Worm (Caenorhabditis elegans) whole organism, young adult: ENCODE data around the gene unk-1.

Experiments used
- B0019.2 ChIP-seq: fragments of 200-800 bp; sonication (Bioruptor generic); conservative IDR thresholded peaks from 2 replicates; pipeline ENCODE4 v1.3.6; 2022; ENCODE audit warnings: missing genetic modification reagents, missing genetic modification characterization, missing compliant biosample characterization
- C06A6.2 ChIP-seq: fragments of 200-800 bp; sonication (Bioruptor generic); conservative IDR thresholded peaks from 2 replicates; pipeline ENCODE4 v1.3.6; 2022; ENCODE audit warnings: missing genetic modification characterization, missing compliant biosample characterization
- C17E4.6 ChIP-seq: fragments of 200-800 bp; sonication (Bioruptor generic); IDR thresholded peaks from 2 replicates; pipeline ENCODE4 v1.3.6; 2022; ENCODE audit warnings: missing genetic modification reagents, missing genetic modification characterization, missing compliant biosample characterization
- D2030.7 ChIP-seq: fragments of 200-800 bp; sonication (Bioruptor generic); IDR thresholded peaks from 2 replicates; pipeline ENCODE4 v1.3.6; 2022; ENCODE audit warnings: missing genetic modification reagents, missing genetic modification characterization, missing compliant biosample characterization
- F37B4.10 ChIP-seq: fragments of 200-800 bp; sonication (Bioruptor generic); IDR thresholded peaks from 2 replicates; pipeline ENCODE4 v1.3.6; 2022; ENCODE audit warnings: missing genetic modification characterization, missing compliant biosample characterization
- F39B2.1 ChIP-seq: fragments of 200-800 bp; sonication (Bioruptor generic); IDR thresholded peaks from 2 replicates; pipeline ENCODE4 v1.3.6; 2022; ENCODE audit warnings: missing genetic modification reagents, missing genetic modification characterization, missing compliant biosample characterization
- F52B5.7 ChIP-seq: sonication (generic microtip); optimal IDR thresholded peaks from 2 replicates; lab custom pipeline; 2016; ENCODE audit warnings: mild to moderate bottlenecking, missing genetic modification characterization, missing compliant biosample characterization
- K11D2.4 ChIP-seq: fragments of 200-800 bp; sonication (Bioruptor generic); IDR thresholded peaks from 2 replicates; pipeline ENCODE4 v1.3.6; 2022; ENCODE audit warnings: missing genetic modification reagents, missing genetic modification characterization, missing compliant biosample characterization
- K12H6.12 ChIP-seq: fragments of 200-800 bp; sonication (Bioruptor generic); optimal IDR thresholded peaks from 2 replicates; lab custom pipeline; 2018; ENCODE audit warnings: mild to moderate bottlenecking, missing genetic modification characterization, missing compliant biosample characterization
- Y53F4B.3 ChIP-seq: fragments of 200-800 bp; sonication (Bioruptor generic); IDR thresholded peaks from 2 replicates; pipeline ENCODE4 v1.3.6; 2022; ENCODE audit warnings: missing genetic modification reagents, missing genetic modification characterization, missing compliant biosample characterization
- Y56A3A.18 ChIP-seq: fragments of 200-800 bp; sonication (Bioruptor generic); IDR thresholded peaks from 2 replicates; pipeline ENCODE4 v1.3.6; 2022; ENCODE audit warnings: missing genetic modification reagents, missing genetic modification characterization, missing compliant biosample characterization
- Y79H2A.3 ChIP-seq: fragments of 200-800 bp; sonication (Bioruptor generic); conservative IDR thresholded peaks from 2 replicates; pipeline ENCODE4 v1.3.6; 2022; ENCODE audit warnings: missing genetic modification reagents, missing genetic modification characterization, missing compliant biosample characterization
- Y95B8A.8 ChIP-seq: fragments of 200-800 bp; sonication (Bioruptor generic); IDR thresholded peaks from 2 replicates; pipeline ENCODE4 v1.3.6; 2022; ENCODE audit warnings: missing genetic modification reagents, missing genetic modification characterization, missing compliant biosample characterization
- akir-1 ChIP-seq: fragments of 200-800 bp; sonication (Bioruptor generic); optimal IDR thresholded peaks from 2 replicates; lab custom pipeline; 2018; ENCODE audit warnings: mild to moderate bottlenecking, missing genetic modification characterization, moderate library complexity, missing compliant biosample characterization
- ama-1 ChIP-seq, 3 experiments: fragments of 150-350 bp in 1 of 3; sonication (generic microtip) in 2 of 3; optimal IDR thresholded peaks; 2 replicates each; lab custom pipeline; 2014 to 2018; ENCODE audit warnings: missing biosample characterization in 2 of 3, missing genetic modification characterization in 2 of 3, missing genetic modification reagents in 2 of 3
- aptf-2 ChIP-seq: fragments of 200-800 bp; sonication (Bioruptor generic); conservative IDR thresholded peaks from 2 replicates; pipeline ENCODE4 v1.3.6; 2022; ENCODE audit warnings: missing genetic modification reagents, missing genetic modification characterization, missing compliant biosample characterization
- aptf-3 ChIP-seq: fragments of 200-800 bp; sonication (Bioruptor generic); IDR thresholded peaks from 2 replicates; pipeline ENCODE4 v1.3.6; 2022; ENCODE audit warnings: missing genetic modification characterization, missing compliant biosample characterization
- attf-3 ChIP-seq: fragments of 200-800 bp; sonication (Bioruptor generic); conservative IDR thresholded peaks from 2 replicates; pipeline ENCODE4 v1.3.6; 2022; ENCODE audit warnings: missing genetic modification reagents, missing genetic modification characterization, missing compliant biosample characterization
- attf-6 ChIP-seq: fragments of 200-800 bp; sonication (Bioruptor generic); IDR thresholded peaks from 2 replicates; pipeline ENCODE4 v1.3.6; 2022; ENCODE audit warnings: missing genetic modification reagents, missing genetic modification characterization, missing compliant biosample characterization
- ccch-3 ChIP-seq: fragments of 200-800 bp; sonication (Bioruptor generic); optimal IDR thresholded peaks from 2 replicates; lab custom pipeline; 2018; ENCODE audit warnings: mild to moderate bottlenecking, missing genetic modification characterization, missing compliant biosample characterization
- cebp-2 ChIP-seq: fragments of 200-800 bp; sonication (Bioruptor generic); IDR thresholded peaks from 2 replicates; pipeline ENCODE4 v1.3.6; 2022; ENCODE audit warnings: missing genetic modification characterization, missing compliant biosample characterization
- ceh-40 ChIP-seq: fragments of 200-800 bp; sonication (Bioruptor generic); IDR thresholded peaks from 2 replicates; pipeline ENCODE4 v1.3.6; 2022; ENCODE audit warnings: missing genetic modification characterization, missing compliant biosample characterization
- ceh-91 ChIP-seq: fragments of 200-800 bp; sonication (Bioruptor generic); IDR thresholded peaks from 2 replicates; pipeline ENCODE4 v1.3.6; 2022; ENCODE audit warnings: missing genetic modification reagents, missing genetic modification characterization, missing compliant biosample characterization
- die-1 ChIP-seq: sonication (generic microtip); optimal IDR thresholded peaks from 2 replicates; lab custom pipeline; 2016; ENCODE audit warnings: missing genotype, mild to moderate bottlenecking, missing genetic modification characterization, missing compliant biosample characterization
- dpff-1 ChIP-seq: sonication (generic microtip); optimal IDR thresholded peaks from 2 replicates; lab custom pipeline; 2017; ENCODE audit warnings: mild to moderate bottlenecking, missing genetic modification characterization, missing compliant biosample characterization
- egl-18 ChIP-seq: fragments of 200-800 bp; sonication (Bioruptor generic); IDR thresholded peaks from 2 replicates; pipeline ENCODE4 v1.3.6; 2022; ENCODE audit warnings: missing genetic modification reagents, missing genetic modification characterization, missing compliant biosample characterization
- hmg-20 ChIP-seq: fragments of 200-800 bp; sonication (Bioruptor generic); IDR thresholded peaks from 2 replicates; pipeline ENCODE4 v1.3.6; 2022; ENCODE audit warnings: missing genetic modification reagents, missing genetic modification characterization, missing compliant biosample characterization
- let-526 ChIP-seq: fragments of 200-800 bp; sonication (Bioruptor generic); IDR thresholded peaks from 2 replicates; pipeline ENCODE4 v1.3.6; 2022; ENCODE audit warnings: missing genetic modification reagents, missing genetic modification characterization, missing compliant biosample characterization
- lin-26 ChIP-seq: fragments of 200-800 bp; sonication (Bioruptor generic); IDR thresholded peaks from 2 replicates; pipeline ENCODE4 v1.3.6; 2022; ENCODE audit warnings: missing genetic modification reagents, missing genetic modification characterization, missing compliant biosample characterization
- lir-1 ChIP-seq: fragments of 200-800 bp; sonication (Bioruptor generic); conservative IDR thresholded peaks from 2 replicates; pipeline ENCODE4 v1.3.6; 2022; ENCODE audit warnings: missing genetic modification reagents, missing genetic modification characterization, missing compliant biosample characterization
- lsl-1 ChIP-seq: fragments of 200-800 bp; sonication (Bioruptor generic); optimal IDR thresholded peaks from 2 replicates; lab custom pipeline; 2018; ENCODE audit warnings: mild to moderate bottlenecking, missing genetic modification characterization, moderate library complexity, missing compliant biosample characterization
- lsy-27 ChIP-seq: sonication (generic microtip); optimal IDR thresholded peaks from 2 replicates; lab custom pipeline; 2017; ENCODE audit warnings: missing genetic modification characterization, mild to moderate bottlenecking, missing compliant biosample characterization, antibody characterized with exemption, missing genotype, borderline replicate concordance; ENCODE audit not compliant: insufficient read depth
- madf-8 ChIP-seq: fragments of 200-800 bp; sonication (Bioruptor generic); conservative IDR thresholded peaks from 2 replicates; pipeline ENCODE4 v1.3.6; 2022; ENCODE audit warnings: missing genetic modification reagents, missing genetic modification characterization, missing compliant biosample characterization
- mes-4 ChIP-seq: sonication (generic microtip); optimal IDR thresholded peaks from 2 replicates; lab custom pipeline; 2016; ENCODE audit warnings: missing genotype, missing genetic modification characterization, missing compliant biosample characterization
- nhr-179 ChIP-seq: sonication (generic microtip); optimal IDR thresholded peaks from 2 replicates; lab custom pipeline; 2016; ENCODE audit warnings: mild to moderate bottlenecking, missing genetic modification characterization, missing compliant biosample characterization
- nhr-80 ChIP-seq: sonication (generic microtip); optimal IDR thresholded peaks from 2 replicates; lab custom pipeline; 2016; ENCODE audit warnings: missing genetic modification characterization, missing compliant biosample characterization
- nhr-90 ChIP-seq: sonication (generic microtip); optimal IDR thresholded peaks from 2 replicates; lab custom pipeline; 2016; ENCODE audit warnings: missing genotype, mild to moderate bottlenecking, missing genetic modification characterization, missing compliant biosample characterization
- rcor-1 ChIP-seq: fragments of 200-800 bp; sonication (Bioruptor generic); IDR thresholded peaks from 2 replicates; pipeline ENCODE4 v1.3.6; 2022; ENCODE audit warnings: missing genetic modification reagents, missing genetic modification characterization, missing compliant biosample characterization
- rpc-1 ChIP-seq, 2 experiments: fragments of 150-350 bp in 1 of 2; sonication (generic microtip) in 1 of 2; optimal IDR thresholded peaks; 2 replicates each; lab custom pipeline; 2014 to 2018; ENCODE audit warnings: missing biosample characterization in 1 of 2, missing genetic modification characterization in 1 of 2, missing genetic modification reagents in 1 of 2, missing genotype in 1 of 2
- snpc-4 ChIP-seq, 5 experiments: fragments of 150-350 bp in 1 of 5; sonication (generic microtip) in 4 of 5; optimal IDR thresholded peaks; 2 replicates each; lab custom pipeline; 2014 to 2018; ENCODE audit warnings: missing genetic modification characterization in 5 of 5, missing biosample characterization in 3 of 5, antibody characterized with exemption in 2 of 5, mild to moderate bottlenecking in 2 of 5, missing compliant biosample characterization in 2 of 5, missing genotype in 2 of 5, moderate library complexity in 2 of 5, missing genetic modification reagents in 1 of 5
- tlf-1 ChIP-seq: fragments of 200-800 bp; sonication (Bioruptor generic); optimal IDR thresholded peaks from 2 replicates; lab custom pipeline; 2018; ENCODE audit warnings: mild to moderate bottlenecking, missing genetic modification characterization, missing compliant biosample characterization
- zim-3 ChIP-seq: sonication (generic microtip); optimal IDR thresholded peaks from 2 replicates; lab custom pipeline; 2017; ENCODE audit warnings: mild to moderate bottlenecking, missing genetic modification characterization, moderate library complexity, missing compliant biosample characterization
- ztf-18 ChIP-seq: sonication (generic microtip); optimal IDR thresholded peaks from 2 replicates; lab custom pipeline; 2016; ENCODE audit warnings: missing genotype, mild to moderate bottlenecking, missing genetic modification characterization, missing compliant biosample characterization
- ztf-26 ChIP-seq: sonication (generic microtip); optimal IDR thresholded peaks from 2 replicates; lab custom pipeline; 2017; ENCODE audit warnings: missing genetic modification characterization, missing compliant biosample characterization
- ztf-3 ChIP-seq: fragments of 200-800 bp; sonication (Bioruptor generic); optimal IDR thresholded peaks from 2 replicates; lab custom pipeline; 2018; ENCODE audit warnings: mild to moderate bottlenecking, missing genetic modification characterization, missing compliant biosample characterization
- ztf-6 ChIP-seq: fragments of 200-800 bp; sonication (Bioruptor generic); IDR thresholded peaks from 2 replicates; pipeline ENCODE4 v1.3.6; 2022; ENCODE audit warnings: missing genetic modification reagents, missing genetic modification characterization, missing compliant biosample characterization

Gene unk-1

DNA sequence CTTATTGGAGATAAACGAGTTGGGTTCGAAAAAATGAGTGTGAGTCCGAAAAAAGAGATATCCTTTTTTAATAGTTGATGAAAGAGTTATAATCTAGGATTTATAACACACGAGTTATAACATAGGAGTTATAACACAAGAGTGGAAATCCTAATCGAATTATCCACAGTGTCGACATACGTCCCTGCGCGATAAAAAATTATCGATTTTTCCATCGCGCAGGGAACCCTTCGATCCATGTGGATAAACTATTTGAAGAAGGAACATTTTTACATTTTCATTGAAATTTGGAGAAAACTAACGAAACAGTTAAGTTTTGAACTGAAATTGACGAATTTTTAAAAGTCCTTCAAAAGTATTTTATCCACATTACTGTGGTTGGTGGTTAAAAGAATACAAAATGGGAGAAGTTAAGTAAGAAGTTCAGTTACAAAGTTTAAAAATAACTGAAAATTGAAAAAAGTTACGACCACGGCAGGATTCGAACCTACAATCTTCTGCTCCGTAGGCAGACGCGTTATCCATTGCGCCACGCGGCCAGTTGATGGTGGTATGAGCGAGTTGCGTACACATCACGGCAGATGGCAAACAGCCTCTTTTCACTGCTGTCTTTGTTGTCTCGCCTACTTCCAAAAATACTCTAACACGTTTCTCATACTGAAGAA is 21.6 kb downstream of the unk-1 start (continued):
- TF ChIP-seq nhr-179 (tag; lab: Kevin White, UChicago) (peak; percentile 88), ceh-91 (GFP tag; lab: Robert Waterston, UW) (peak; percentile 36), nhr-90 (tag; lab: Kevin White, UChicago) (peak; percentile 96), rcor-1 (GFP tag; lab: Robert Waterston, UW) (peak; percentile 97), nhr-80 (tag; lab: Kevin White, UChicago) (peak; percentile 89), lin-26 (GFP tag; lab: Robert Waterston, UW) (peak; percentile 97), Y53F4B.3 (GFP tag; lab: Robert Waterston, UW) (peak; percentile 57; the same call in 1 of the 2 replicates), Y95B8A.8 (GFP tag; lab: Robert Waterston, UW) (peak; percentile 50; the same call in 1 of the 2 replicates), snpc-4 (GFP tag; optimal IDR thresholded peaks at IDR 0.05; lab: Kevin White, UChicago) (peak; percentile 68), snpc-4 (tag; optimal IDR thresholded peaks at IDR 0.05; lab: Kevin White, UChicago) (peak; percentile 69 to 87 (median 81)), ama-1 (optimal IDR thresholded peaks at IDR 0.05; lab: Kevin White, UChicago) (no peak), ama-1 (GFP tag; optimal IDR thresholded peaks at IDR 0.05; lab: Kevin White, UChicago) (peak; percentile 40 to 84), F39B2.1 (GFP tag; lab: Robert Waterston, UW) (peak; percentile 57; the same call in 1 of the 2 replicates), ccch-3 (peak; percentile 91), K11D2.4 (peak; percentile 98), zim-3 (tag; lab: Kevin White, UChicago) (peak; percentile 85), madf-8 (GFP tag; lab: Robert Waterston, UW) (no peak), tlf-1 (peak; percentile 97), Y79H2A.3 (GFP tag; lab: Robert Waterston, UW) (no peak), ztf-6 (GFP tag; lab: Robert Waterston, UW) (peak; percentile 84), rpc-1 (optimal IDR thresholded peaks at IDR 0.05; lab: Kevin White, UChicago) (peak; percentile 93), rpc-1 (tag; optimal IDR thresholded peaks at IDR 0.05; lab: Kevin White, UChicago) (peak; percentile 98), D2030.7 (GFP tag; lab: Robert Waterston, UW) (peak; percentile 69; the same call in 1 of the 2 replicates), dpff-1 (tag; lab: Kevin White, UChicago) (peak; percentile 97), mes-4 (tag; lab: Kevin White, UChicago) (peak; percentile 81), Y56A3A.18 (GFP tag; lab: Robert Waterston, UW) (peak; percentile 98), lsy-27 (peak; percentile 85), C17E4.6 (GFP tag; lab: Robert Waterston, UW) (peak; percentile 55), cebp-2 (peak; percentile 95; the same call in 1 of the 2 replicates), B0019.2 (0 out of 2 replicates have a peak, but pooled peaks have one; percentile 5), aptf-3 (GFP tag; lab: Robert Waterston, UW) (no peak), F37B4.10 (GFP tag; lab: Robert Waterston, UW) (0 out of 2 replicates have a peak, but pooled peaks have one; percentile 81), ztf-26 (tag; lab: Kevin White, UChicago) (peak; percentile 100), let-526 (GFP tag; lab: Robert Waterston, UW) (peak; percentile 87), ztf-3 (GFP tag; lab: Kevin White, UChicago) (peak; percentile 95), ceh-40 (GFP tag; lab: Robert Waterston, UW) (peak; percentile 85), hmg-20 (peak; percentile 94), K12H6.12 (peak; percentile 95), attf-6 (GFP tag; lab: Robert Waterston, UW) (peak; percentile 64; the same call in 1 of the 2 replicates), die-1 (tag; lab: Kevin White, UChicago) (peak; percentile 88), lir-1 (GFP tag; lab: Robert Waterston, UW) (peak; percentile 72), aptf-2 (GFP tag; lab: Robert Waterston, UW) (no peak), lsl-1 (peak; percentile 15), egl-18 (GFP tag; lab: Robert Waterston, UW) (peak; percentile 94), ztf-18 (tag; lab: Kevin White, UChicago) (peak; percentile 80), akir-1 (GFP tag; lab: Kevin White, UChicago) (peak; percentile 75), C06A6.2 (GFP tag; lab: Robert Waterston, UW) (peak; percentile 97), F52B5.7 (peak; percentile 59), attf-3 (GFP tag; lab: Robert Waterston, UW) (no peak; the same call in 1 of the 2 replicates)
